Worm (Caenorhabditis elegans) whole organism, young adult: ENCODE measurements around the gene sir-2.3.

Source experiments
- F49E8.2 ChIP-seq: sonication (generic microtip); optimal IDR thresholded peaks from 3 replicates; lab custom pipeline; 2017; ENCODE audit warnings: missing genetic modification characterization, mild to moderate bottlenecking, missing compliant biosample characterization, antibody characterized with exemption, moderate library complexity; ENCODE audit not compliant: insufficient read depth
- ama-1 ChIP-seq, 3 experiments: fragments of 150-350 bp in 1 of 3; sonication (generic microtip) in 2 of 3; optimal IDR thresholded peaks; 2 replicates each; lab custom pipeline; 2014 to 2018; ENCODE audit warnings: missing biosample characterization in 2 of 3, missing genetic modification characterization in 2 of 3, missing genetic modification reagents in 2 of 3
- snpc-4 ChIP-seq, 5 experiments: fragments of 150-350 bp in 1 of 5; sonication (generic microtip) in 4 of 5; optimal IDR thresholded peaks; 2 replicates each; lab custom pipeline; 2014 to 2018; ENCODE audit warnings: missing genetic modification characterization in 5 of 5, missing biosample characterization in 3 of 5, antibody characterized with exemption in 2 of 5, mild to moderate bottlenecking in 2 of 5, missing compliant biosample characterization in 2 of 5, missing genotype in 2 of 5, moderate library complexity in 2 of 5, missing genetic modification reagents in 1 of 5

DNA sequence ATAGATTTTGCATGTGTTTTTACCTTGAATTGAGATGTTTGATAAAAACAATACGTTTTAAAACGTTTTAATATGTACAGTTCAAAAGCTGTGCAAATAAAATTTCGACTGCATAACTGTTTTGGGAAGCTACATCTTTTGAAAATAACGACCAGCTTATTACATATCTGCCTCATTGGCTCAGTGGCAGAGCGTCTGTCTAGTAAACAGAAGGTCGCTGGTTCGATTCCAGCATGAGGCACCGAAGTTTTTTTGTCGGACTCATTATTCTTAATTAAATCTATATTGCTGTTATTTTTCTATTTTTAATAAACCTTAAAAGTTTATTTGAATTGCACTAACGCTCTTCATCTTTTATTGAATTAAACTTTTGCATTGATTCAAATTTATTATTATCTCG is 38.5 kb upstream of the sir-2.3 start:
- TF ChIP-seq F49E8.2, result no peak
- TF ChIP-seq ama-1 (optimal IDR thresholded peaks at IDR 0.05; lab: Kevin White, UChicago), result no peak
- no peak for TF ChIP-seq ama-1 (GFP tag; optimal IDR thresholded peaks at IDR 0.05; lab: Kevin White, UChicago)
- peak; percentile 43 for TF ChIP-seq snpc-4 (GFP tag; optimal IDR thresholded peaks at IDR 0.05; lab: Kevin White, UChicago)
- peak in 1 of 4 experiments; percentile 58 for TF ChIP-seq snpc-4 (tag; optimal IDR thresholded peaks at IDR 0.05; lab: Kevin White, UChicago)
